Fruit fly (Drosophila melanogaster) whole organism, adult: ENCODE data around the gene hob.

Experiments
- CG11617 ChIP-seq: fragments of 200-800 bp; sonication (Bioruptor generic); optimal IDR thresholded peaks from 2 replicates; lab custom pipeline; 2017; ENCODE audit warnings: mild to moderate bottlenecking, missing biosample characterization, missing genetic modification reagents, missing genetic modification characterization
- CG12768 ChIP-seq: fragments of 200-800 bp; sonication (Bioruptor generic); optimal IDR thresholded peaks from 2 replicates; lab custom pipeline; 2017; ENCODE audit warnings: missing biosample characterization, missing genetic modification characterization, mild to moderate bottlenecking, moderate library complexity, missing genetic modification reagents
- CG14711 ChIP-seq: fragments of 200-800 bp; sonication (Bioruptor generic); optimal IDR thresholded peaks from 2 replicates; lab custom pipeline; 2018; ENCODE audit warnings: missing biosample characterization, mild to moderate bottlenecking, missing genetic modification characterization, moderate library complexity
- CG1620 ChIP-seq: fragments of 200-800 bp; sonication (Bioruptor generic); optimal IDR thresholded peaks from 2 replicates; lab custom pipeline; 2016; ENCODE audit warnings: missing biosample characterization, missing genetic modification characterization
- CG33017 ChIP-seq: fragments of 200-800 bp; sonication (Bioruptor generic); optimal IDR thresholded peaks from 2 replicates; lab custom pipeline; 2018; ENCODE audit warnings: missing biosample characterization, mild to moderate bottlenecking, missing genetic modification characterization, moderate library complexity
- CG5204 ChIP-seq: fragments of 200-800 bp; sonication (Bioruptor generic); optimal IDR thresholded peaks from 2 replicates; lab custom pipeline; 2016; ENCODE audit warnings: missing biosample characterization, missing genetic modification characterization
- CG7045 ChIP-seq: fragments of 200-800 bp; sonication (Bioruptor generic); optimal IDR thresholded peaks from 2 replicates; lab custom pipeline; 2017; ENCODE audit warnings: missing biosample characterization, mild to moderate bottlenecking, missing genetic modification characterization
- CG7101 ChIP-seq: fragments of 200-800 bp; sonication (Bioruptor generic); optimal IDR thresholded peaks from 2 replicates; lab custom pipeline; 2018; ENCODE audit warnings: missing biosample characterization, mild to moderate bottlenecking, missing genetic modification characterization, moderate library complexity
- Clk ChIP-seq: fragments of 200-800 bp; sonication (Bioruptor generic); optimal IDR thresholded peaks from 2 replicates; lab custom pipeline; 2017; ENCODE audit warnings: missing biosample characterization, missing genetic modification characterization
- Hr96 ChIP-seq: fragments of 200-800 bp; sonication (Bioruptor generic); optimal IDR thresholded peaks from 2 replicates; lab custom pipeline; 2016; ENCODE audit warnings: missing biosample characterization, missing genetic modification characterization
- Mnt ChIP-seq: fragments of 200-800 bp; sonication (Bioruptor generic); optimal IDR thresholded peaks from 2 replicates; lab custom pipeline; 2016; ENCODE audit warnings: missing biosample characterization, mild to moderate bottlenecking, missing genetic modification characterization
- bab1 ChIP-seq: fragments of 200-800 bp; sonication (Bioruptor generic); optimal IDR thresholded peaks from 3 replicates; lab custom pipeline; 2019; ENCODE audit warnings: missing biosample characterization, mild to moderate bottlenecking, missing genetic modification characterization, moderate library complexity
- cic ChIP-seq: fragments of 200-800 bp; sonication (Bioruptor generic); optimal IDR thresholded peaks from 2 replicates; lab custom pipeline; 2017; ENCODE audit warnings: missing biosample characterization, mild to moderate bottlenecking, missing genetic modification characterization, moderate library complexity
- cnc ChIP-seq, 2 experiments: fragments of >200 bp; optimal IDR thresholded peaks; 2 replicates each; lab custom pipeline; 2017
- kay ChIP-seq: fragments of 200-800 bp; sonication (Bioruptor generic); peaks from one replicate; lab custom pipeline; 2016; ENCODE audit warnings: missing biosample characterization, missing genetic modification characterization, borderline replicate concordance
- pad ChIP-seq: fragments of 200-800 bp; sonication (Bioruptor generic); optimal IDR thresholded peaks from 3 replicates; lab custom pipeline; 2017; ENCODE audit warnings: missing biosample characterization, missing genetic modification characterization, mild to moderate bottlenecking, moderate library complexity, missing genetic modification reagents
- tj ChIP-seq: fragments of 200-800 bp; sonication (Bioruptor generic); optimal IDR thresholded peaks from 3 replicates; lab custom pipeline; 2017; ENCODE audit warnings: missing biosample characterization, mild to moderate bottlenecking, missing genetic modification characterization, moderate library complexity
- toe ChIP-seq: fragments of 200-800 bp; sonication (Bioruptor generic); optimal IDR thresholded peaks from 2 replicates; lab custom pipeline; 2016; ENCODE audit warnings: missing biosample characterization, missing genetic modification characterization

hob gene

dm6 chr3L:3248714-3249663 is 30.3 kb upstream of the hob start:
- TF ChIP-seq CG5204 (GFP tag; lab: Kevin White, UChicago) (peak; percentile 1), bab1 (GFP tag; lab: Kevin White, UChicago) (peak; percentile 58), CG7101 (tag; lab: Kevin White, UChicago) (no peak), tj (GFP tag; lab: Kevin White, UChicago) (peak; percentile 11), pad (GFP tag; lab: Kevin White, UChicago) (peak; percentile 47), CG11617 (GFP tag; lab: Kevin White, UChicago) (peak; percentile 36), CG14711 (tag; lab: Kevin White, UChicago) (peak; percentile 10), Clk (GFP tag; lab: Kevin White, UChicago) (no peak)

- TF ChIP-seq cic (GFP tag; lab: Kevin White, UChicago) (no peak), CG1620 (GFP tag; lab: Kevin White, UChicago) (no peak), Clk (GFP tag; lab: Kevin White, UChicago) (no peak), pad (GFP tag; lab: Kevin White, UChicago) (no peak), CG11617 (GFP tag; lab: Kevin White, UChicago) (peak; percentile 32), Mnt (no peak)
These were observed 28.7 kb upstream of the hob start, which contains the start of gene CG43389 for dm6 chr3L:3247130-3248065. TSS of gene CG43389 (plus strand) at chr3L:3248015.

dm6 chr3L:3246378-3247129 is 27.8 kb upstream of the hob start:
- TF ChIP-seq CG14711 (tag; lab: Kevin White, UChicago) = no peak
- TF ChIP-seq pad (GFP tag; lab: Kevin White, UChicago) = no peak
- no peak for TF ChIP-seq CG7101 (tag; lab: Kevin White, UChicago)
- TF ChIP-seq toe (GFP tag; lab: Kevin White, UChicago) = no peak
- TF ChIP-seq CG1620 (GFP tag; lab: Kevin White, UChicago) = no peak
- TF ChIP-seq CG5204 (GFP tag; lab: Kevin White, UChicago) = no peak
- TF ChIP-seq cic (GFP tag; lab: Kevin White, UChicago) = peak; percentile 16
- TF ChIP-seq cnc (optimal IDR thresholded peaks at IDR 0.05; lab: Kevin White, UChicago) = no peak

- TF ChIP-seq kay (no peak), CG33017 (tag; lab: Kevin White, UChicago) (no peak), tj (GFP tag; lab: Kevin White, UChicago) (no peak), CG5204 (GFP tag; lab: Kevin White, UChicago) (no peak), pad (GFP tag; lab: Kevin White, UChicago) (no peak)
These were observed 26.5 kb upstream of the hob start for dm6 chr3L:3245189-3245588.

- TF ChIP-seq Hr96 (GFP tag; lab: Kevin White, UChicago) (no peak), cnc (optimal IDR thresholded peaks at IDR 0.05; lab: Kevin White, UChicago) (no peak), cic (GFP tag; lab: Kevin White, UChicago) (no peak), Clk (GFP tag; lab: Kevin White, UChicago) (no peak), CG5204 (GFP tag; lab: Kevin White, UChicago) (no peak), CG33017 (tag; lab: Kevin White, UChicago) (no peak), CG14711 (tag; lab: Kevin White, UChicago) (no peak), Mnt (no peak), tj (GFP tag; lab: Kevin White, UChicago) (no peak), CG12768 (GFP tag; lab: Kevin White, UChicago) (no peak), toe (GFP tag; lab: Kevin White, UChicago) (no peak), pad (GFP tag; lab: Kevin White, UChicago) (no peak), CG11617 (GFP tag; lab: Kevin White, UChicago) (no peak), CG7045 (no peak)
These were observed 25.8 kb upstream of the hob start, which contains the start of gene CG12078 for dm6 chr3L:3244244-3245144. TSS of gene CG12078 (minus strand) at chr3L:3244294.
